Worm (Caenorhabditis elegans): ENCODE data around the gene tsp-8.

The tsp-8 gene

ce11 chrX:14708176-14708642 is 21.1 kb downstream of the tsp-8 start (continued):
- TF ChIP-seq set-16 (GFP tag; IDR thresholded peaks at IDR 0.05), result peak; percentile 99
- TF ChIP-seq php-3 (GFP tag; IDR thresholded peaks at IDR 0.05), result 0 out of 2 replicates have a peak, but pooled peaks have one; percentile 30
- no peak for TF ChIP-seq skn-1 (tag; optimal IDR thresholded peaks at IDR 0.05)
- TF ChIP-seq dve-1 (tag; optimal IDR thresholded peaks at IDR 0.05; ENCODE audit: insufficient read depth), result peak; percentile 90
- peak; percentile 41 for TF ChIP-seq ceh-32 (tag; optimal IDR thresholded peaks at IDR 0.05; ENCODE audit: poor library complexity)
- TF ChIP-seq madf-5 (GFP tag; IDR thresholded peaks at IDR 0.05), result no peak
- TF ChIP-seq zip-11 (GFP tag; IDR thresholded peaks at IDR 0.05), result no peak
- no peak for TF ChIP-seq tag-97 (GFP tag; IDR thresholded peaks at IDR 0.05)
- TF ChIP-seq duxl-1 (tag; optimal IDR thresholded peaks at IDR 0.05; ENCODE audit: poor library complexity), result no peak
- TF ChIP-seq unc-62 (GFP tag; optimal IDR thresholded peaks at IDR 0.05 in 1 of 2), result peak in 1 of 2 experiments; percentile 70
- TF ChIP-seq unc-62 (tag; optimal IDR thresholded peaks at IDR 0.05), result peak; percentile 3
- no peak for TF ChIP-seq nhr-111 (GFP tag; optimal IDR thresholded peaks at IDR 0.05)
- TF ChIP-seq tra-1 (GFP tag; IDR thresholded peaks at IDR 0.05), result peak; percentile 76
- no peak for TF ChIP-seq unc-130 (GFP tag; optimal IDR thresholded peaks at IDR 0.05)
- TF ChIP-seq aly-2 (tag; optimal IDR thresholded peaks at IDR 0.05), result no peak
- no peak for TF ChIP-seq zfp-3 (GFP tag; conservative IDR thresholded peaks at IDR 0.05)
- TF ChIP-seq F10B5.3 (tag; optimal IDR thresholded peaks at IDR 0.05), result peak; percentile 36
- no peak for TF ChIP-seq dmd-8 (GFP tag; IDR thresholded peaks at IDR 0.05)
- peak; percentile 84 for TF ChIP-seq spr-1 (tag; optimal IDR thresholded peaks at IDR 0.05)
- TF ChIP-seq madf-9 (GFP tag; conservative IDR thresholded peaks at IDR 0.05), result peak; percentile 77
- TF ChIP-seq nhr-237 (tag; optimal IDR thresholded peaks at IDR 0.05), result peak; percentile 45
- peak; percentile 21 for TF ChIP-seq lir-3 (tag; optimal IDR thresholded peaks at IDR 0.05)
- no peak for TF ChIP-seq lin-29 (GFP tag; IDR thresholded peaks at IDR 0.05)
- TF ChIP-seq lin-39 (tag; optimal IDR thresholded peaks at IDR 0.05), result no peak
- TF ChIP-seq nhr-48 (tag; optimal IDR thresholded peaks at IDR 0.05), result peak; percentile 91
- peak; percentile 95 for TF ChIP-seq hmg-1.1 (GFP tag; IDR thresholded peaks at IDR 0.05)
- TF ChIP-seq mep-1 (tag; optimal IDR thresholded peaks at IDR 0.05), result peak; percentile 98
- TF ChIP-seq arid-1 (GFP tag; conservative IDR thresholded peaks at IDR 0.05), result peak; percentile 69
- TF ChIP-seq R02D3.7 (tag; optimal IDR thresholded peaks at IDR 0.05), result no peak
- TF ChIP-seq zfp-2 (tag; optimal IDR thresholded peaks at IDR 0.05), result peak; percentile 58
- peak; percentile 76 for TF ChIP-seq mes-2 (tag; optimal IDR thresholded peaks at IDR 0.05; ENCODE audit: poor library complexity, severe bottlenecking)
- TF ChIP-seq dpl-1 (GFP tag; optimal IDR thresholded peaks at IDR 0.05), result peak; percentile 63

ce11 chrX:14706698-14707285 is 22.5 kb downstream of the tsp-8 start, which contains the start of gene tmem-184:
Gene tmem-184, minus strand, starts transcription at chrX:14706861.
- TF ChIP-seq nhr-28 (tag; optimal IDR thresholded peaks at IDR 0.05) (peak; percentile 44), ZK546.5 (tag; optimal IDR thresholded peaks at IDR 0.05) (no peak), nhr-77 (tag; optimal IDR thresholded peaks at IDR 0.05) (peak; percentile 62), ceh-20 (GFP tag; IDR thresholded peaks at IDR 0.05) (peak; percentile 26; the same call in 1 of the 2 replicates), hlh-30 (tag; optimal IDR thresholded peaks at IDR 0.05; ENCODE audit: insufficient read depth) (peak; percentile 40), pqm-1 (tag; optimal IDR thresholded peaks at IDR 0.05) (peak; percentile 9), mdl-1 (tag; optimal IDR thresholded peaks at IDR 0.05) (peak in 1 of 2 experiments; percentile 24), snpc-4 (tag; optimal IDR thresholded peaks at IDR 0.05) (no peak), daf-16 (GFP tag; optimal IDR thresholded peaks at IDR 0.05) (peak in 1 of 2 experiments; percentile 90), daf-16 (tag; optimal IDR thresholded peaks at IDR 0.05) (peak; percentile 94), Y105C5A.15 (GFP tag; IDR thresholded peaks at IDR 0.05) (no peak), ceh-62 (tag; optimal IDR thresholded peaks at IDR 0.05) (no peak), pha-4 (GFP tag; IDR thresholded peaks at IDR 0.05) (peak; percentile 54; the same call in 1 of the 2 replicates), pha-4 (tag; optimal IDR thresholded peaks at IDR 0.05) (no peak), lsy-2 (tag; optimal IDR thresholded peaks at IDR 0.05) (peak in 1 of 2 experiments; percentile 39), unc-62 (GFP tag; optimal IDR thresholded peaks at IDR 0.05 in 1 of 2) (peak; percentile 70 to 92), unc-62 (tag; optimal IDR thresholded peaks at IDR 0.05) (no peak), nhr-76 (tag; optimal IDR thresholded peaks at IDR 0.05) (peak; percentile 2), hmg-1.1 (GFP tag; IDR thresholded peaks at IDR 0.05) (0 out of 2 replicates have a peak, but pooled peaks have one; percentile 9), nhr-48 (tag; optimal IDR thresholded peaks at IDR 0.05) (peak; percentile 88), lin-13 (GFP tag; optimal IDR thresholded peaks at IDR 0.05) (peak; percentile 9), madf-9 (GFP tag; conservative IDR thresholded peaks at IDR 0.05) (no peak), F26F4.8 (GFP tag; conservative IDR thresholded peaks at IDR 0.05) (no peak), mep-1 (tag; optimal IDR thresholded peaks at IDR 0.05) (peak; percentile 43)

Measured in whole organism, L4 larva.